Fruit fly (Drosophila melanogaster) whole organism, embryonic: ENCODE data around the gene CG44869.

Source experiments
- Ada2b ChIP-seq: fragments of 200-800 bp; sonication (Bioruptor generic); IDR thresholded peaks from 2 replicates; pipeline ENCODE4 v1.3.6; 2022; ENCODE audit warnings: missing biosample characterization, missing genetic modification characterization
- Bdp1 ChIP-seq: fragments of 200-800 bp; sonication (Bioruptor generic); optimal IDR thresholded peaks from 3 replicates; lab custom pipeline; 2016; ENCODE audit warnings: missing biosample characterization, missing genetic modification characterization
- CG1024 ChIP-seq: fragments of 200-800 bp; sonication (Bioruptor generic); IDR thresholded peaks from 2 replicates; pipeline ENCODE4 v1.3.6; 2022; ENCODE audit warnings: missing biosample characterization, missing genetic modification characterization
- CG12659 ChIP-seq: fragments of 200-800 bp; sonication (Bioruptor generic); optimal IDR thresholded peaks from 3 replicates; lab custom pipeline; 2017; ENCODE audit warnings: mild to moderate bottlenecking, missing biosample characterization, missing genetic modification reagents, missing genetic modification characterization
- CG13894 ChIP-seq: fragments of 200-800 bp; sonication (Bioruptor generic); optimal IDR thresholded peaks from 3 replicates; lab custom pipeline; 2018; ENCODE audit warnings: missing biosample characterization, mild to moderate bottlenecking, missing genetic modification characterization, moderate library complexity
- CG14710 ChIP-seq: fragments of 200-800 bp; sonication (Bioruptor generic); optimal IDR thresholded peaks from 3 replicates; lab custom pipeline; 2019; ENCODE audit warnings: missing biosample characterization, mild to moderate bottlenecking, missing genetic modification characterization, moderate library complexity
- CG15269 ChIP-seq: fragments of 200-800 bp; sonication (Bioruptor generic); optimal IDR thresholded peaks from 2 replicates; lab custom pipeline; 2018; ENCODE audit warnings: missing biosample characterization, mild to moderate bottlenecking, missing genetic modification characterization, moderate library complexity
- CG1647 ChIP-seq: fragments of 200-800 bp; sonication (Bioruptor generic); optimal IDR thresholded peaks from 3 replicates; lab custom pipeline; 2016; ENCODE audit warnings: missing biosample characterization, missing genetic modification characterization
- CG2199 ChIP-seq: fragments of 200-800 bp; sonication (Bioruptor generic); IDR thresholded peaks from 3 replicates; pipeline ENCODE4 v1.3.6; 2022; ENCODE audit warnings: missing biosample characterization, missing genetic modification characterization
- CG2202 ChIP-seq: fragments of 200-800 bp; sonication (Bioruptor generic); optimal IDR thresholded peaks from 2 replicates; lab custom pipeline; 2018; ENCODE audit warnings: missing biosample characterization, mild to moderate bottlenecking, missing genetic modification characterization
- CG4820 ChIP-seq: fragments of 200-800 bp; sonication (Bioruptor generic); optimal IDR thresholded peaks from 3 replicates; lab custom pipeline; 2016; ENCODE audit warnings: missing biosample characterization, missing genetic modification characterization
- CG6689 ChIP-seq: fragments of 200-800 bp; sonication (Bioruptor generic); IDR thresholded peaks from 2 replicates; pipeline ENCODE4 v1.3.6; 2022; ENCODE audit warnings: missing biosample characterization, missing genetic modification characterization
- CG7745 ChIP-seq: fragments of 200-800 bp; sonication (Bioruptor generic); optimal IDR thresholded peaks from 2 replicates; lab custom pipeline; 2018; ENCODE audit warnings: missing biosample characterization, mild to moderate bottlenecking, missing genetic modification characterization, moderate library complexity
- CG8290 ChIP-seq, 3 experiments: fragments of 200-800 bp; sonication (Bioruptor generic); optimal IDR thresholded peaks; 2 replicates each; lab custom pipeline; 2016 to 2019; ENCODE audit warnings: missing biosample characterization in 3 of 3, missing genetic modification characterization in 3 of 3, mild to moderate bottlenecking in 2 of 3, moderate library complexity in 1 of 3
- CG8388 ChIP-seq: fragments of 200-800 bp; sonication (Bioruptor generic); optimal IDR thresholded peaks from 2 replicates; lab custom pipeline; 2019; ENCODE audit warnings: missing biosample characterization, mild to moderate bottlenecking, missing genetic modification characterization, moderate library complexity
- CG8765 ChIP-seq: fragments of 200-800 bp; sonication (Bioruptor generic); IDR thresholded peaks from 2 replicates; pipeline ENCODE4 v1.3.6; 2022; ENCODE audit warnings: missing biosample characterization, missing genetic modification characterization
- CG9609 ChIP-seq: fragments of 200-800 bp; sonication (Bioruptor generic); optimal IDR thresholded peaks from 3 replicates; lab custom pipeline; 2016; ENCODE audit warnings: missing biosample characterization, missing genetic modification characterization
- CG9727 ChIP-seq: fragments of 200-800 bp; sonication (Bioruptor generic); optimal IDR thresholded peaks from 3 replicates; lab custom pipeline; 2017; ENCODE audit warnings: missing biosample characterization, mild to moderate bottlenecking, missing genetic modification characterization
- Doc3 ChIP-seq: fragments of 200-800 bp; sonication (Bioruptor generic); IDR thresholded peaks from 3 replicates; pipeline ENCODE4 v1.3.6; 2022; ENCODE audit warnings: missing biosample characterization, missing genetic modification characterization; ENCODE audit not compliant: partially characterized antibody
- Dref ChIP-seq: fragments of 200-800 bp; sonication (Bioruptor generic); IDR thresholded peaks from 2 replicates; pipeline ENCODE4 v1.3.6; 2022; ENCODE audit warnings: missing biosample characterization, missing genetic modification characterization
- Gug ChIP-seq: fragments of 200-800 bp; sonication (Bioruptor generic); IDR thresholded peaks from 4 replicates; pipeline ENCODE4 v1.3.6; 2022; ENCODE audit warnings: missing biosample characterization, missing genetic modification characterization
- Hr51 ChIP-seq, 2 experiments: fragments of 200-800 bp; sonication (Bioruptor generic); optimal IDR thresholded peaks; 2 replicates in 1 of 2; 3 replicates in 1 of 2; lab custom pipeline; 2016 to 2018; ENCODE audit warnings: missing biosample characterization in 2 of 2, missing genetic modification characterization in 2 of 2, mild to moderate bottlenecking in 1 of 2, moderate library complexity in 1 of 2
- Lpt ChIP-seq: fragments of >200 bp; optimal IDR thresholded peaks from 2 replicates; lab custom pipeline; 2018; ENCODE audit warnings: missing biosample characterization, missing genetic modification characterization
- Med ChIP-seq: fragments of 200-800 bp; sonication (Bioruptor generic); peaks from one replicate; lab custom pipeline; 2016; ENCODE audit warnings: missing biosample characterization, missing genetic modification characterization, mild to moderate bottlenecking, inconsistent platforms, moderate library complexity
- Nf-YB ChIP-seq: fragments of 200-800 bp; sonication (Bioruptor generic); optimal IDR thresholded peaks from 3 replicates; lab custom pipeline; 2019; ENCODE audit warnings: missing biosample characterization, mild to moderate bottlenecking, missing genetic modification characterization, moderate library complexity
- Nf-YC ChIP-seq: fragments of 200-800 bp; optimal IDR thresholded peaks from 3 replicates; lab custom pipeline; 2019; ENCODE audit warnings: missing biosample characterization, mild to moderate bottlenecking, missing genetic modification characterization, moderate library complexity
- Opbp ChIP-seq: fragments of 200-800 bp; sonication (Bioruptor generic); IDR thresholded peaks from 3 replicates; pipeline ENCODE4 v1.3.6; 2022; ENCODE audit warnings: missing biosample characterization, missing genetic modification characterization; ENCODE audit not compliant: partially characterized antibody
- Ptx1 ChIP-seq: fragments of 200-800 bp; sonication (Bioruptor generic); IDR thresholded peaks from 2 replicates; pipeline ENCODE4 v1.3.6; 2022; ENCODE audit warnings: missing biosample characterization, missing genetic modification characterization
- Sry-β ChIP-seq: fragments of 200-800 bp; sonication (Bioruptor generic); optimal IDR thresholded peaks from 2 replicates; lab custom pipeline; 2018; ENCODE audit warnings: missing biosample characterization, mild to moderate bottlenecking, missing genetic modification characterization, moderate library complexity
- bbx ChIP-seq: fragments of 200-800 bp; sonication (Bioruptor generic); IDR thresholded peaks from 2 replicates; pipeline ENCODE4 v1.3.6; 2022; ENCODE audit warnings: missing biosample characterization, missing genetic modification characterization; ENCODE audit not compliant: partially characterized antibody
- bsh ChIP-seq, 2 experiments: fragments of 200-800 bp; sonication (Bioruptor generic); optimal IDR thresholded peaks; 2 replicates each; lab custom pipeline; 2017 to 2018; ENCODE audit warnings: mild to moderate bottlenecking in 2 of 2, missing biosample characterization in 2 of 2, missing genetic modification characterization in 2 of 2, moderate library complexity in 1 of 2
- corto ChIP-seq: fragments of 200-800 bp; sonication (Bioruptor generic); optimal IDR thresholded peaks from 2 replicates; lab custom pipeline; 2016; ENCODE audit warnings: missing biosample characterization, mild to moderate bottlenecking, missing genetic modification characterization, moderate library complexity
- dati ChIP-seq: fragments of 200-800 bp; sonication (Bioruptor generic); IDR thresholded peaks from 2 replicates; pipeline ENCODE4 v1.3.6; 2022; ENCODE audit warnings: missing biosample characterization, missing genetic modification characterization
- dm ChIP-seq: fragments of 200-800 bp; sonication (Bioruptor generic); optimal IDR thresholded peaks from 3 replicates; lab custom pipeline; 2016; ENCODE audit warnings: missing biosample characterization, missing genetic modification characterization
- emc ChIP-seq: fragments of 200-800 bp; sonication (Bioruptor generic); optimal IDR thresholded peaks from 2 replicates; lab custom pipeline; 2016; ENCODE audit warnings: missing biosample characterization, missing genetic modification characterization
- hb ChIP-seq: fragments of 200-800 bp; sonication (Bioruptor generic); IDR thresholded peaks from 3 replicates; pipeline ENCODE4 v1.3.6; 2022; ENCODE audit warnings: missing biosample characterization, missing genetic modification characterization; ENCODE audit not compliant: partially characterized antibody
- hth ChIP-seq: fragments of >200 bp; optimal IDR thresholded peaks from 2 replicates; lab custom pipeline; 2017; ENCODE audit warnings: inconsistent platforms
- ind ChIP-seq: fragments of 200-800 bp; sonication (Bioruptor generic); optimal IDR thresholded peaks from 3 replicates; lab custom pipeline; 2016; ENCODE audit warnings: missing biosample characterization, missing genetic modification characterization
- jumu ChIP-seq: fragments of 200-800 bp; sonication (Bioruptor generic); optimal IDR thresholded peaks from 3 replicates; lab custom pipeline; 2016; ENCODE audit warnings: missing biosample characterization, missing genetic modification characterization
- lola ChIP-seq, 3 experiments: fragments of >200 bp in 2 of 3; fragments of 200-800 bp in 1 of 3; sonication (Bioruptor generic) in 1 of 3; optimal IDR thresholded peaks; 2 replicates each; lab custom pipeline; 2017 to 2019; ENCODE audit warnings: missing biosample characterization in 3 of 3, missing genetic modification characterization in 3 of 3, mild to moderate bottlenecking in 1 of 3, moderate library complexity in 1 of 3
- luna ChIP-seq: fragments of 200-800 bp; sonication (Bioruptor generic); optimal IDR thresholded peaks from 2 replicates; lab custom pipeline; 2016; ENCODE audit warnings: missing biosample characterization, missing genetic modification characterization
- onecut ChIP-seq: fragments of 200-800 bp; sonication (Bioruptor generic); IDR thresholded peaks from 2 replicates; pipeline ENCODE4 v1.3.6; 2022; ENCODE audit warnings: missing biosample characterization, missing genetic modification characterization
- pan ChIP-seq, 4 experiments: fragments of >200 bp in 3 of 4; fragments of 200-800 bp in 1 of 4; sonication (Bioruptor generic) in 1 of 4; optimal IDR thresholded peaks in 3 of 4; IDR thresholded peaks in 1 of 4; 2 replicates each; pipeline versions ENCODE4 v1.3.6 to Lab custom; 2017 to 2022; ENCODE audit warnings: missing biosample characterization in 2 of 4, missing genetic modification characterization in 2 of 4, mixed read lengths in 1 of 4
- peb ChIP-seq: fragments of 200-800 bp; sonication (Bioruptor generic); IDR thresholded peaks from 2 replicates; pipeline ENCODE4 v1.3.6; 2022; ENCODE audit warnings: missing biosample characterization, missing genetic modification characterization
- pum ChIP-seq: fragments of 200-800 bp; sonication (Bioruptor generic); optimal IDR thresholded peaks from 2 replicates; lab custom pipeline; 2016; ENCODE audit warnings: missing biosample characterization, missing genetic modification characterization
- sc ChIP-seq, 3 experiments: fragments of >200 bp in 2 of 3; fragments of 200-800 bp in 1 of 3; sonication (Bioruptor generic) in 1 of 3; optimal IDR thresholded peaks; 2 replicates in 2 of 3; 3 replicates in 1 of 3; lab custom pipeline; 2017; ENCODE audit warnings: mild to moderate bottlenecking in 1 of 3, missing biosample characterization in 1 of 3, missing genetic modification characterization in 1 of 3, missing genetic modification reagents in 1 of 3
- sim ChIP-seq: fragments of 200-800 bp; sonication (Bioruptor generic); IDR thresholded peaks from 2 replicates; pipeline ENCODE4 v1.3.6; 2022; ENCODE audit warnings: missing biosample characterization, missing genetic modification characterization
- tap ChIP-seq: fragments of 200-800 bp; optimal IDR thresholded peaks from 3 replicates; lab custom pipeline; 2019; ENCODE audit warnings: missing biosample characterization, mild to moderate bottlenecking, missing genetic modification characterization, moderate library complexity
- toy ChIP-seq: fragments of 200-800 bp; sonication (Bioruptor generic); IDR thresholded peaks from 2 replicates; pipeline ENCODE4 v1.3.6; 2022; ENCODE audit warnings: missing biosample characterization, missing genetic modification characterization
- trem ChIP-seq: fragments of 200-800 bp; optimal IDR thresholded peaks from 3 replicates; lab custom pipeline; 2019; ENCODE audit warnings: missing biosample characterization, mild to moderate bottlenecking, missing genetic modification characterization, moderate library complexity

The CG44869 gene

dm6 chr2L:15465121-15465520, 47.0 kb upstream of the CG44869 start (continued):
- TF ChIP-seq bsh (GFP tag; optimal IDR thresholded peaks at IDR 0.05; lab: Kevin White, UChicago), result peak in 1 of 2 experiments; percentile 74
- no peak for TF ChIP-seq CG8765
- no peak for TF ChIP-seq sc (optimal IDR thresholded peaks at IDR 0.05; lab: Kevin White, UChicago)
- TF ChIP-seq sc (GFP tag; optimal IDR thresholded peaks at IDR 0.05; lab: Kevin White, UChicago), result no peak
- no peak for TF ChIP-seq Dref
- no peak for TF ChIP-seq CG9727
- TF ChIP-seq sim (GFP tag; lab: Robert Waterston, UW), result no peak
- no peak for TF ChIP-seq CG7745 (tag; lab: Kevin White, UChicago)
- no peak for TF ChIP-seq peb (GFP tag; lab: Robert Waterston, UW)
- no peak for TF ChIP-seq ind
- TF ChIP-seq hb (GFP tag; lab: Robert Waterston, UW), result no peak
- TF ChIP-seq dati (GFP tag; lab: Robert Waterston, UW), result no peak
- no peak for TF ChIP-seq CG9609 (GFP tag; lab: Kevin White, UChicago)
- TF ChIP-seq onecut (GFP tag; lab: Robert Waterston, UW), result no peak
- no peak for TF ChIP-seq dm (GFP tag; lab: Kevin White, UChicago)
- TF ChIP-seq CG12659, result no peak
- TF ChIP-seq CG8290 (GFP tag; optimal IDR thresholded peaks at IDR 0.05; lab: Kevin White, UChicago), result no peak
- TF ChIP-seq CG8290 (tag; optimal IDR thresholded peaks at IDR 0.05; lab: Kevin White, UChicago), result no peak
- TF ChIP-seq emc (GFP tag; lab: Kevin White, UChicago), result no peak
- no peak for TF ChIP-seq Sry-β (GFP tag; lab: Kevin White, UChicago)
- peak in 1 of 3 experiments; percentile 48 for TF ChIP-seq lola (GFP tag; optimal IDR thresholded peaks at IDR 0.05; lab: Kevin White, UChicago)
- no peak for TF ChIP-seq jumu
- TF ChIP-seq hth (lab: Kevin White, UChicago), result no peak
- TF ChIP-seq CG1024 (GFP tag; lab: Robert Waterston, UW), result no peak
- no peak for TF ChIP-seq CG2199 (GFP tag; lab: Robert Waterston, UW)
- TF ChIP-seq pan (optimal IDR thresholded peaks at IDR 0.05; lab: Kevin White, UChicago), result no peak
- no peak for TF ChIP-seq pan (GFP tag; optimal IDR thresholded peaks at IDR 0.05 in 1 of 2, IDR thresholded peaks at IDR 0.05 in 1 of 2)
- no peak for TF ChIP-seq toy (GFP tag; lab: Robert Waterston, UW)
- TF ChIP-seq trem (tag; lab: Kevin White, UChicago), result no peak
- TF ChIP-seq bbx (GFP tag; lab: Robert Waterston, UW), result no peak
- no peak for TF ChIP-seq Doc3 (GFP tag; lab: Robert Waterston, UW)
- TF ChIP-seq CG2202, result peak; percentile 31
- peak; percentile 40 for TF ChIP-seq CG14710 (tag; lab: Kevin White, UChicago)
- TF ChIP-seq CG13894 (tag; lab: Kevin White, UChicago), result no peak
- TF ChIP-seq Gug, result no peak
- no peak for TF ChIP-seq tap (tag; lab: Kevin White, UChicago)
- no peak for TF ChIP-seq Nf-YC (tag; lab: Kevin White, UChicago)
- no peak for TF ChIP-seq Lpt
- no peak; the same call in 1 of the 2 replicates for TF ChIP-seq Ptx1 (GFP tag; lab: Robert Waterston, UW)
- TF ChIP-seq Bdp1 (GFP tag; lab: Kevin White, UChicago), result no peak
- TF ChIP-seq Med (GFP tag; lab: Kevin White, UChicago), result peak; percentile 33
- TF ChIP-seq Ada2b (GFP tag; lab: Robert Waterston, UW), result no peak
- TF ChIP-seq Opbp (GFP tag; lab: Robert Waterston, UW), result no peak
- TF ChIP-seq CG1647, result no peak
- TF ChIP-seq Nf-YB (GFP tag; lab: Kevin White, UChicago), result no peak
- no peak for TF ChIP-seq CG15269
- TF ChIP-seq CG8388 (GFP tag; lab: Kevin White, UChicago), result peak; percentile 23
- no peak for TF ChIP-seq CG4820 (GFP tag; lab: Kevin White, UChicago)
- TF ChIP-seq corto (GFP tag; lab: Kevin White, UChicago), result no peak
- TF ChIP-seq pum, result no peak
- TF ChIP-seq CG6689, result peak; percentile 34; the same call in 1 of the 2 replicates
- TF ChIP-seq Hr51 (GFP tag; optimal IDR thresholded peaks at IDR 0.05; lab: Kevin White, UChicago), result no peak
- no peak for TF ChIP-seq luna (GFP tag; lab: Kevin White, UChicago)
